Fruit fly (Drosophila melanogaster): Measurements from ENCODE around the gene Naa30A.

The Naa30A gene

DNA sequence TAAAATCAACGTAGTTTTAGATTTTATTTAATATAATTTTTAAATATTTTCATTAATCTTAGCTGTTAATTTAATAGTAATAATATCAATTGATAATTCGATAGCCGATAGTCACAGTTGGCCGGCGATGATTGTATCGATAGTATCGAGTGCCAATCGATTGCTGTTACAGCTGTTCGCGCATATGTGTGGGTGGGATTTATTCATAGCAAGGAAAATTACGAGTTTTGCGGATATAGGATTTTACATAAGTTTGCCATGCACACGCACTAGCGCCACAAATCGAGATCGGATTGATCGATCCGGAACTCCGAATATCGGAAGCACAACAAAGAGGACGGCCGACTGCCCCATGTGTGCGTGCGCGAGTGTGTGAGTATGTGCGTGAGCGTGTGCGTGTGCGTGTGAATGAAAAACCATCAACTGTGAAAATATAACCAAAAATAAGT, at the start of gene Naa30A (continued):
- TF ChIP-seq hbn (GFP tag; IDR thresholded peaks at IDR 0.05; ENCODE audit: partially characterized antibody) = peak; percentile 92
- no peak for TF ChIP-seq CG18764 (GFP tag; optimal IDR thresholded peaks at IDR 0.05)
- peak; percentile 30 for TF ChIP-seq CG8924 (tag; optimal IDR thresholded peaks at IDR 0.05)
- TF ChIP-seq CG17829 (tag; optimal IDR thresholded peaks at IDR 0.05) = peak; percentile 47
- no peak for TF ChIP-seq shn (GFP tag; optimal IDR thresholded peaks at IDR 0.05)
- TF ChIP-seq CG6813 (GFP tag; optimal IDR thresholded peaks at IDR 0.05) = no peak
- peak; percentile 42 for TF ChIP-seq HmgZ (tag; optimal IDR thresholded peaks at IDR 0.05)
- no peak for TF ChIP-seq fd3F (GFP tag; optimal IDR thresholded peaks at IDR 0.05)
- TF ChIP-seq CG18262 (tag; optimal IDR thresholded peaks at IDR 0.05) = peak; percentile 16
- TF ChIP-seq Dp (GFP tag; optimal IDR thresholded peaks at IDR 0.05) = peak; percentile 42
- peak; percentile 87 for TF ChIP-seq MBD-R2 (GFP tag; IDR thresholded peaks at IDR 0.05)
- TF ChIP-seq lilli (GFP tag; optimal IDR thresholded peaks at IDR 0.05) = no peak
- TF ChIP-seq gfzf (GFP tag; optimal IDR thresholded peaks at IDR 0.05) = peak; percentile 2
- peak; percentile 24 for TF ChIP-seq Hmr (GFP tag; optimal IDR thresholded peaks at IDR 0.05)
- peak; percentile 96 for TF ChIP-seq Bgb (GFP tag; IDR thresholded peaks at IDR 0.05; ENCODE audit: partially characterized antibody)
- no peak for TF ChIP-seq Chrac-16 (GFP tag; optimal IDR thresholded peaks at IDR 0.05)
- no peak for TF ChIP-seq sc (optimal IDR thresholded peaks at IDR 0.05)
- no peak for TF ChIP-seq sc (GFP tag; optimal IDR thresholded peaks at IDR 0.05)
- TF ChIP-seq vnd (GFP tag; IDR thresholded peaks at IDR 0.05; ENCODE audit: partially characterized antibody) = peak; percentile 96
- TF ChIP-seq CG34224 (GFP tag; IDR thresholded peaks at IDR 0.05; ENCODE audit: partially characterized antibody) = peak; percentile 96
- TF ChIP-seq CG17612 (GFP tag; IDR thresholded peaks at IDR 0.05) = no peak
- TF ChIP-seq ato (GFP tag; IDR thresholded peaks at IDR 0.05; ENCODE audit: partially characterized antibody) = peak; percentile 94
- peak; percentile 95 for TF ChIP-seq hb (GFP tag; IDR thresholded peaks at IDR 0.05; ENCODE audit: partially characterized antibody)
- no peak for TF ChIP-seq Fer3 (tag; optimal IDR thresholded peaks at IDR 0.05)
- TF ChIP-seq aop (GFP tag; IDR thresholded peaks at IDR 0.05) = no peak
- no peak for TF ChIP-seq klu (GFP tag; IDR thresholded peaks at IDR 0.05)
- TF ChIP-seq Elba2 (GFP tag; optimal IDR thresholded peaks at IDR 0.05) = no peak
- no peak for TF ChIP-seq HLHmδ (GFP tag; optimal IDR thresholded peaks at IDR 0.05)
- TF ChIP-seq tup (GFP tag; optimal IDR thresholded peaks at IDR 0.05) = no peak
- no peak for TF ChIP-seq CG4360 (GFP tag; IDR thresholded peaks at IDR 0.05)
- no peak for TF ChIP-seq btn (GFP tag; optimal IDR thresholded peaks at IDR 0.05)
- TF ChIP-seq caup (GFP tag; optimal IDR thresholded peaks at IDR 0.05; ENCODE audit: severe bottlenecking) = no peak
- TF ChIP-seq YL-1 (GFP tag; optimal IDR thresholded peaks at IDR 0.05) = peak; percentile 38
- TF ChIP-seq ranshi (GFP tag; IDR thresholded peaks at IDR 0.05) = no peak
- no peak for TF ChIP-seq Hmx (GFP tag; optimal IDR thresholded peaks at IDR 0.05)
- TF ChIP-seq trh (GFP tag; optimal IDR thresholded peaks at IDR 0.05) = no peak
- TF ChIP-seq CG10543 (GFP tag; optimal IDR thresholded peaks at IDR 0.05) = no peak
- no peak for TF ChIP-seq Nf-YB (GFP tag; optimal IDR thresholded peaks at IDR 0.05)
- no peak for TF ChIP-seq Doc2 (GFP tag; IDR thresholded peaks at IDR 0.05)
- 0 out of 3 replicates have a peak, but pooled peaks have one; percentile 15 for TF ChIP-seq CG34422 (GFP tag; IDR thresholded peaks at IDR 0.05)
- no peak for TF ChIP-seq gce (GFP tag; IDR thresholded peaks at IDR 0.05)
- peak; percentile 11 for TF ChIP-seq bcd (GFP tag; optimal IDR thresholded peaks at IDR 0.05)
- TF ChIP-seq nerfin-1 (tag; optimal IDR thresholded peaks at IDR 0.05) = peak; percentile 25
- peak; percentile 67 for TF ChIP-seq bigmax (GFP tag; optimal IDR thresholded peaks at IDR 0.05)
- TF ChIP-seq knrl (GFP tag; IDR thresholded peaks at IDR 0.05; ENCODE audit: partially characterized antibody) = peak; percentile 94
- peak; percentile 67 for TF ChIP-seq stwl (tag; optimal IDR thresholded peaks at IDR 0.05)
- peak; percentile 84 for TF ChIP-seq CG3995 (GFP tag; optimal IDR thresholded peaks at IDR 0.05)
- peak; percentile 36 for TF ChIP-seq Max (GFP tag; optimal IDR thresholded peaks at IDR 0.05)
- no peak for TF ChIP-seq CG12769 (tag; optimal IDR thresholded peaks at IDR 0.05)
- TF ChIP-seq NfI (GFP tag; optimal IDR thresholded peaks at IDR 0.05) = peak; percentile 14

All from whole organism, embryonic.